Worm (Caenorhabditis elegans) whole organism, L4/young adult: ENCODE data around the gene T03G11.10.

Experiments
- W03F9.2 ChIP-seq: fragments of 150-350 bp; optimal IDR thresholded peaks from 2 replicates; lab custom pipeline; 2014; ENCODE audit warnings: missing biosample characterization, missing genetic modification characterization
- dao-5 ChIP-seq: sonication (generic microtip); optimal IDR thresholded peaks from 2 replicates; lab custom pipeline; 2016; ENCODE audit warnings: missing genotype, missing genetic modification characterization, moderate library complexity, missing compliant biosample characterization
- him-1 ChIP-seq: sonication (generic microtip); optimal IDR thresholded peaks from 2 replicates; lab custom pipeline; 2016; ENCODE audit warnings: missing genotype, missing genetic modification reagents, missing genetic modification characterization, missing compliant biosample characterization

ce11 chrX:5213032-5213431 lies 42.0 kb upstream of the T03G11.10 start:
- TF ChIP-seq him-1 (tag; lab: Kevin White, UChicago) (no peak), W03F9.2 (tag; lab: Kevin White, UChicago) (no peak), dao-5 (tag; lab: Kevin White, UChicago) (no peak)
